Fruit fly (Drosophila melanogaster) S2 (cell line): ENCODE results near the gene out.

Experiments
- CG8478 ChIP-seq: fragments of >200 bp; optimal IDR thresholded peaks from 2 replicates; lab custom pipeline; 2018
- CTCF ChIP-seq, 2 experiments: fragments of >200 bp; optimal IDR thresholded peaks; 2 replicates each; lab custom pipeline; 2018

out gene

dm6 chrX:19321820-19322708 is at the start of gene out:
out (minus strand) TSS chrX:19322106.
- no peak for TF ChIP-seq CG8478 (lab: Kevin White, UChicago)
- TF ChIP-seq CTCF (optimal IDR thresholded peaks at IDR 0.05; lab: Kevin White, UChicago), result no peak

- no peak for TF ChIP-seq CTCF (optimal IDR thresholded peaks at IDR 0.05; lab: Kevin White, UChicago)
- no peak for TF ChIP-seq CG8478 (lab: Kevin White, UChicago)
Observed at dm6 chrX:19371135-19371938, 49.4 kb upstream of the out start.

- TF ChIP-seq CG8478 (lab: Kevin White, UChicago), result no peak
- no peak for TF ChIP-seq CTCF (optimal IDR thresholded peaks at IDR 0.05; lab: Kevin White, UChicago)
Observed at dm6 chrX:19369865-19370264, 48.0 kb upstream of the out start.

dm6 chrX:19364034-19364433 is 42.1 kb upstream of the out start:
- TF ChIP-seq CTCF (optimal IDR thresholded peaks at IDR 0.05; lab: Kevin White, UChicago), result no peak
- no peak for TF ChIP-seq CG8478 (lab: Kevin White, UChicago)

dm6 chrX:19361406-19361859 is 39.5 kb upstream of the out start:
- TF ChIP-seq CTCF (optimal IDR thresholded peaks at IDR 0.05; lab: Kevin White, UChicago) (no peak), CG8478 (lab: Kevin White, UChicago) (no peak)

dm6 chrX:19360735-19361405 is 39.0 kb upstream of the out start:
- no peak for TF ChIP-seq CTCF (optimal IDR thresholded peaks at IDR 0.05; lab: Kevin White, UChicago)
- no peak for TF ChIP-seq CG8478 (lab: Kevin White, UChicago)

- TF ChIP-seq CG8478 (lab: Kevin White, UChicago), result no peak
- TF ChIP-seq CTCF (optimal IDR thresholded peaks at IDR 0.05; lab: Kevin White, UChicago), result no peak
Observed at dm6 chrX:19358948-19359506, 37.1 kb upstream of the out start.

- no peak for TF ChIP-seq CG8478 (lab: Kevin White, UChicago)
- no peak for TF ChIP-seq CTCF (optimal IDR thresholded peaks at IDR 0.05; lab: Kevin White, UChicago)
Observed at dm6 chrX:19354628-19355101, 32.8 kb upstream of the out start.

dm6 chrX:19353442-19354204 is 31.7 kb upstream of the out start:
- TF ChIP-seq CTCF (optimal IDR thresholded peaks at IDR 0.05; lab: Kevin White, UChicago) (no peak), CG8478 (lab: Kevin White, UChicago) (no peak)

- TF ChIP-seq CG8478 (lab: Kevin White, UChicago) (no peak), CTCF (optimal IDR thresholded peaks at IDR 0.05; lab: Kevin White, UChicago) (no peak)
Observed at dm6 chrX:19352830-19353441, 31.0 kb upstream of the out start, which contains the start of gene kek5. kek5 (plus strand) TSS chrX:19353181.

dm6 chrX:19348835-19349466 is 27.0 kb upstream of the out start:
- TF ChIP-seq CTCF (optimal IDR thresholded peaks at IDR 0.05; lab: Kevin White, UChicago) (no peak), CG8478 (lab: Kevin White, UChicago) (no peak)

- TF ChIP-seq CG8478 (lab: Kevin White, UChicago) (no peak), CTCF (optimal IDR thresholded peaks at IDR 0.05; lab: Kevin White, UChicago) (no peak)
Observed at dm6 chrX:19348222-19348621, 26.3 kb upstream of the out start, which contains the start of gene nAChRalpha7. nAChRalpha7 (minus strand) TSS chrX:19348447.
